Worm (Caenorhabditis elegans): ENCODE results near the gene raga-1.

- no peak for TF ChIP-seq nhr-10 (tag; optimal IDR thresholded peaks at IDR 0.05)
- no peak for TF ChIP-seq attf-4 (tag; optimal IDR thresholded peaks at IDR 0.05)
- peak; percentile 53 for TF ChIP-seq lin-13 (GFP tag; optimal IDR thresholded peaks at IDR 0.05)
- peak; percentile 78 for TF ChIP-seq hlh-11 (tag; optimal IDR thresholded peaks at IDR 0.05)
- no peak for TF ChIP-seq arid-1 (GFP tag; conservative IDR thresholded peaks at IDR 0.05)
- peak; percentile 77; the same call in 1 of the 2 replicates for TF ChIP-seq pha-4 (GFP tag; IDR thresholded peaks at IDR 0.05)
- TF ChIP-seq pha-4 (tag; optimal IDR thresholded peaks at IDR 0.05), result peak; percentile 64
- no peak for TF ChIP-seq ceh-32 (tag; optimal IDR thresholded peaks at IDR 0.05; ENCODE audit: poor library complexity)
- peak; percentile 53 for TF ChIP-seq nhr-11 (tag; optimal IDR thresholded peaks at IDR 0.05)
- TF ChIP-seq mxl-2 (GFP tag; conservative IDR thresholded peaks at IDR 0.05), result no peak
- TF ChIP-seq Y75B8A.6 (GFP tag; IDR thresholded peaks at IDR 0.05), result no peak
- no peak for TF ChIP-seq nhr-76 (tag; optimal IDR thresholded peaks at IDR 0.05)
These were observed 44.4 kb downstream of the raga-1 start, which contains the start of gene nduf-11 for ce11 chrII:11345570-11346029.

All from whole organism, L4 larva.